Worm (Caenorhabditis elegans): ENCODE results near the gene C08G5.6.

C08G5.6 gene

ce11 chrII:740808-741207 lies 29.5 kb upstream of the C08G5.6 start, which contains the start of gene fbxc-48:
Gene fbxc-48 (minus strand): TSS chrII:740908.
- no peak for TF ChIP-seq K11D2.4 (GFP tag; IDR thresholded peaks at IDR 0.05)
- no peak for TF ChIP-seq let-526 (GFP tag; IDR thresholded peaks at IDR 0.05)
- no peak for TF ChIP-seq nfyb-1 (GFP tag; IDR thresholded peaks at IDR 0.05)
- no peak for TF ChIP-seq ama-1 (optimal IDR thresholded peaks at IDR 0.05)
- no peak for TF ChIP-seq ama-1 (GFP tag; optimal IDR thresholded peaks at IDR 0.05)
- TF ChIP-seq ztf-25 (GFP tag; IDR thresholded peaks at IDR 0.05): no peak
- no peak for TF ChIP-seq ztf-26 (tag; optimal IDR thresholded peaks at IDR 0.05)
- no peak for TF ChIP-seq F57C9.4 (tag; optimal IDR thresholded peaks at IDR 0.05)
- no peak for TF ChIP-seq madf-8 (GFP tag; conservative IDR thresholded peaks at IDR 0.05)
- no peak for TF ChIP-seq zim-3 (tag; optimal IDR thresholded peaks at IDR 0.05)
- TF ChIP-seq zfh-2 (GFP tag; conservative IDR thresholded peaks at IDR 0.05): no peak
- no peak for TF ChIP-seq hmg-20 (GFP tag; IDR thresholded peaks at IDR 0.05)
- no peak for TF ChIP-seq cebp-1 (GFP tag; IDR thresholded peaks at IDR 0.05)
- TF ChIP-seq cebp-1 (tag; optimal IDR thresholded peaks at IDR 0.05): no peak
- TF ChIP-seq pbrm-1 (GFP tag; IDR thresholded peaks at IDR 0.05): no peak
- TF ChIP-seq mxl-1 (tag; optimal IDR thresholded peaks at IDR 0.05): no peak
- TF ChIP-seq fkh-3 (tag; optimal IDR thresholded peaks at IDR 0.05): no peak
- TF ChIP-seq Y53F4B.3 (GFP tag; IDR thresholded peaks at IDR 0.05): no peak
- TF ChIP-seq F55B11.4 (tag; optimal IDR thresholded peaks at IDR 0.05; ENCODE audit: borderline replicate concordance, insufficient read depth): no peak
- TF ChIP-seq ztf-18 (tag; optimal IDR thresholded peaks at IDR 0.05): no peak
- TF ChIP-seq C17E4.6 (GFP tag; IDR thresholded peaks at IDR 0.05): no peak
- TF ChIP-seq ztf-22 (GFP tag; optimal IDR thresholded peaks at IDR 0.05): no peak

- TF ChIP-seq B0336.3 (GFP tag; IDR thresholded peaks at IDR 0.05) (no peak), lin-26 (GFP tag; IDR thresholded peaks at IDR 0.05) (no peak), lin-35 (GFP tag; optimal IDR thresholded peaks at IDR 0.05) (no peak), zfh-2 (GFP tag; conservative IDR thresholded peaks at IDR 0.05) (peak; percentile 52), pbrm-1 (GFP tag; IDR thresholded peaks at IDR 0.05) (peak; percentile 51; the same call in 1 of the 2 replicates), F55B11.4 (tag; optimal IDR thresholded peaks at IDR 0.05; ENCODE audit: borderline replicate concordance, insufficient read depth) (no peak), tbp1 (GFP tag; optimal IDR thresholded peaks at IDR 0.05) (peak; percentile 19), let-526 (GFP tag; IDR thresholded peaks at IDR 0.05) (no peak)
These were observed 20.2 kb upstream of the C08G5.6 start, which contains the start of gene snt-6 for ce11 chrII:750155-750554. Gene snt-6 (minus strand): TSS chrII:750212.

ce11 chrII:751850-752249 lies 18.5 kb upstream of the C08G5.6 start:
- TF ChIP-seq rpc-1 (optimal IDR thresholded peaks at IDR 0.05): peak; percentile 30
- TF ChIP-seq rpc-1 (tag; optimal IDR thresholded peaks at IDR 0.05): peak; percentile 67
- peak; percentile 15; the same call in 1 of the 2 replicates for TF ChIP-seq lin-26 (GFP tag; IDR thresholded peaks at IDR 0.05)
- TF ChIP-seq B0261.1 (tag; optimal IDR thresholded peaks at IDR 0.05): peak; percentile 48
- peak; percentile 76 for TF ChIP-seq tbp1 (GFP tag; optimal IDR thresholded peaks at IDR 0.05)
- TF ChIP-seq nhr-80 (tag; optimal IDR thresholded peaks at IDR 0.05): no peak
- TF ChIP-seq attf-3 (GFP tag; conservative IDR thresholded peaks at IDR 0.05): no peak

ce11 chrII:753469-753868 lies 16.9 kb upstream of the C08G5.6 start:
- TF ChIP-seq hlh-12 (tag; optimal IDR thresholded peaks at IDR 0.05) (no peak), ceh-40 (GFP tag; IDR thresholded peaks at IDR 0.05) (no peak), hmg-20 (GFP tag; IDR thresholded peaks at IDR 0.05) (no peak), nfya-2 (GFP tag; IDR thresholded peaks at IDR 0.05) (no peak), nhr-179 (tag; optimal IDR thresholded peaks at IDR 0.05) (no peak), F57A8.1 (GFP tag; optimal IDR thresholded peaks at IDR 0.05) (no peak), zim-3 (tag; optimal IDR thresholded peaks at IDR 0.05) (no peak), ztf-6 (GFP tag; IDR thresholded peaks at IDR 0.05) (no peak), tbp1 (GFP tag; optimal IDR thresholded peaks at IDR 0.05) (peak; percentile 72), ets-4 (GFP tag; optimal IDR thresholded peaks at IDR 0.05) (no peak), rpc-1 (optimal IDR thresholded peaks at IDR 0.05) (peak; percentile 40), rpc-1 (tag; optimal IDR thresholded peaks at IDR 0.05) (peak; percentile 59), zfh-2 (GFP tag; conservative IDR thresholded peaks at IDR 0.05) (no peak), nhr-90 (tag; optimal IDR thresholded peaks at IDR 0.05) (no peak), madf-6 (GFP tag; IDR thresholded peaks at IDR 0.05) (no peak), B0261.1 (tag; optimal IDR thresholded peaks at IDR 0.05) (peak; percentile 32), Y67H2A.10 (GFP tag; conservative IDR thresholded peaks at IDR 0.05) (no peak), nhr-120 (GFP tag; IDR thresholded peaks at IDR 0.05) (no peak), gei-17 (GFP tag; optimal IDR thresholded peaks at IDR 0.05) (no peak), tbx-9 (tag; optimal IDR thresholded peaks at IDR 0.05; ENCODE audit: borderline replicate concordance) (no peak), snpc-4 (GFP tag; optimal IDR thresholded peaks at IDR 0.05) (no peak), snpc-4 (tag; optimal IDR thresholded peaks at IDR 0.05) (no peak)

Data from whole organism, young adult.